Worm (Caenorhabditis elegans) whole organism, young adult: ENCODE data around the gene F45E4.6.

Source experiments
- B0019.2 ChIP-seq: fragments of 200-800 bp; sonication (Bioruptor generic); conservative IDR thresholded peaks from 2 replicates; pipeline ENCODE4 v1.3.6; 2022; ENCODE audit warnings: missing genetic modification reagents, missing genetic modification characterization, missing compliant biosample characterization
- B0336.3 ChIP-seq: fragments of 200-800 bp; sonication (Bioruptor generic); IDR thresholded peaks from 2 replicates; pipeline ENCODE4 v1.3.6; 2022; ENCODE audit warnings: missing genetic modification characterization, missing compliant biosample characterization
- C06A6.2 ChIP-seq: fragments of 200-800 bp; sonication (Bioruptor generic); conservative IDR thresholded peaks from 2 replicates; pipeline ENCODE4 v1.3.6; 2022; ENCODE audit warnings: missing genetic modification characterization, missing compliant biosample characterization
- F37B4.10 ChIP-seq: fragments of 200-800 bp; sonication (Bioruptor generic); IDR thresholded peaks from 2 replicates; pipeline ENCODE4 v1.3.6; 2022; ENCODE audit warnings: missing genetic modification characterization, missing compliant biosample characterization
- F39B2.1 ChIP-seq: fragments of 200-800 bp; sonication (Bioruptor generic); IDR thresholded peaks from 2 replicates; pipeline ENCODE4 v1.3.6; 2022; ENCODE audit warnings: missing genetic modification reagents, missing genetic modification characterization, missing compliant biosample characterization
- F57A8.1 ChIP-seq: fragments of 200-800 bp; sonication (Bioruptor generic); optimal IDR thresholded peaks from 2 replicates; lab custom pipeline; 2018; ENCODE audit warnings: mild to moderate bottlenecking, missing genetic modification characterization, moderate library complexity, missing compliant biosample characterization
- K11D2.4 ChIP-seq: fragments of 200-800 bp; sonication (Bioruptor generic); IDR thresholded peaks from 2 replicates; pipeline ENCODE4 v1.3.6; 2022; ENCODE audit warnings: missing genetic modification reagents, missing genetic modification characterization, missing compliant biosample characterization
- K12H6.12 ChIP-seq: fragments of 200-800 bp; sonication (Bioruptor generic); optimal IDR thresholded peaks from 2 replicates; lab custom pipeline; 2018; ENCODE audit warnings: mild to moderate bottlenecking, missing genetic modification characterization, missing compliant biosample characterization
- T26A5.8 ChIP-seq: sonication (generic microtip); optimal IDR thresholded peaks from 2 replicates; lab custom pipeline; 2016; ENCODE audit warnings: missing genetic modification characterization, missing compliant biosample characterization
- Y53G8AR.9 ChIP-seq: fragments of 200-800 bp; sonication (Bioruptor generic); conservative IDR thresholded peaks from 2 replicates; pipeline ENCODE4 v1.3.6; 2022; ENCODE audit warnings: missing genetic modification reagents, missing genetic modification characterization, missing compliant biosample characterization
- Y79H2A.3 ChIP-seq: fragments of 200-800 bp; sonication (Bioruptor generic); conservative IDR thresholded peaks from 2 replicates; pipeline ENCODE4 v1.3.6; 2022; ENCODE audit warnings: missing genetic modification reagents, missing genetic modification characterization, missing compliant biosample characterization
- ZK185.1 ChIP-seq: sonication (generic microtip); optimal IDR thresholded peaks from 2 replicates; lab custom pipeline; 2016; ENCODE audit warnings: mild to moderate bottlenecking, missing genetic modification characterization, missing compliant biosample characterization; ENCODE audit not compliant: poor library complexity, severe bottlenecking
- ama-1 ChIP-seq, 3 experiments: fragments of 150-350 bp in 1 of 3; sonication (generic microtip) in 2 of 3; optimal IDR thresholded peaks; 2 replicates each; lab custom pipeline; 2014 to 2018; ENCODE audit warnings: missing biosample characterization in 2 of 3, missing genetic modification characterization in 2 of 3, missing genetic modification reagents in 2 of 3
- aptf-2 ChIP-seq: fragments of 200-800 bp; sonication (Bioruptor generic); conservative IDR thresholded peaks from 2 replicates; pipeline ENCODE4 v1.3.6; 2022; ENCODE audit warnings: missing genetic modification reagents, missing genetic modification characterization, missing compliant biosample characterization
- atf-7 ChIP-seq: sonication (generic microtip); optimal IDR thresholded peaks from 2 replicates; lab custom pipeline; 2017; ENCODE audit warnings: mild to moderate bottlenecking, missing genetic modification characterization, missing compliant biosample characterization
- ccch-3 ChIP-seq: fragments of 200-800 bp; sonication (Bioruptor generic); optimal IDR thresholded peaks from 2 replicates; lab custom pipeline; 2018; ENCODE audit warnings: mild to moderate bottlenecking, missing genetic modification characterization, missing compliant biosample characterization
- cebp-2 ChIP-seq: fragments of 200-800 bp; sonication (Bioruptor generic); IDR thresholded peaks from 2 replicates; pipeline ENCODE4 v1.3.6; 2022; ENCODE audit warnings: missing genetic modification characterization, missing compliant biosample characterization
- ceh-27 ChIP-seq: fragments of 200-800 bp; sonication (Bioruptor generic); optimal IDR thresholded peaks from 2 replicates; lab custom pipeline; 2018; ENCODE audit warnings: mild to moderate bottlenecking, missing genetic modification characterization, moderate library complexity, missing compliant biosample characterization
- ceh-79 ChIP-seq: sonication (generic microtip); optimal IDR thresholded peaks from 2 replicates; lab custom pipeline; 2017; ENCODE audit warnings: mild to moderate bottlenecking, missing genetic modification characterization, missing compliant biosample characterization
- ceh-91 ChIP-seq: fragments of 200-800 bp; sonication (Bioruptor generic); IDR thresholded peaks from 2 replicates; pipeline ENCODE4 v1.3.6; 2022; ENCODE audit warnings: missing genetic modification reagents, missing genetic modification characterization, missing compliant biosample characterization
- dpff-1 ChIP-seq: sonication (generic microtip); optimal IDR thresholded peaks from 2 replicates; lab custom pipeline; 2017; ENCODE audit warnings: mild to moderate bottlenecking, missing genetic modification characterization, missing compliant biosample characterization
- dpl-1 ChIP-seq: fragments of 150-350 bp; optimal IDR thresholded peaks from 2 replicates; lab custom pipeline; 2014; ENCODE audit warnings: missing biosample characterization, missing genetic modification reagents, missing genetic modification characterization
- egrh-3 ChIP-seq: fragments of 200-800 bp; sonication (Bioruptor generic); IDR thresholded peaks from 2 replicates; pipeline ENCODE4 v1.3.6; 2022; ENCODE audit warnings: missing genetic modification reagents, missing genetic modification characterization, missing compliant biosample characterization
- hsf-1 ChIP-seq: fragments of 200-800 bp; sonication (Bioruptor generic); IDR thresholded peaks from 2 replicates; pipeline ENCODE4 v1.3.6; 2022; ENCODE audit warnings: missing genetic modification reagents, missing genetic modification characterization, missing compliant biosample characterization
- lsl-1 ChIP-seq: fragments of 200-800 bp; sonication (Bioruptor generic); optimal IDR thresholded peaks from 2 replicates; lab custom pipeline; 2018; ENCODE audit warnings: mild to moderate bottlenecking, missing genetic modification characterization, moderate library complexity, missing compliant biosample characterization
- lsy-27 ChIP-seq: sonication (generic microtip); optimal IDR thresholded peaks from 2 replicates; lab custom pipeline; 2017; ENCODE audit warnings: missing genetic modification characterization, mild to moderate bottlenecking, missing compliant biosample characterization, antibody characterized with exemption, missing genotype, borderline replicate concordance; ENCODE audit not compliant: insufficient read depth
- madf-3 ChIP-seq: fragments of 200-800 bp; sonication (Bioruptor generic); IDR thresholded peaks from 2 replicates; pipeline ENCODE4 v1.3.6; 2022; ENCODE audit warnings: missing genetic modification reagents, missing genetic modification characterization, missing compliant biosample characterization
- mes-4 ChIP-seq: sonication (generic microtip); optimal IDR thresholded peaks from 2 replicates; lab custom pipeline; 2016; ENCODE audit warnings: missing genotype, missing genetic modification characterization, missing compliant biosample characterization
- mxl-1 ChIP-seq: sonication (generic microtip); optimal IDR thresholded peaks from 2 replicates; lab custom pipeline; 2016; ENCODE audit warnings: missing genetic modification characterization, missing compliant biosample characterization
- nfya-1 ChIP-seq: sonication (generic microtip); optimal IDR thresholded peaks from 2 replicates; lab custom pipeline; 2017; ENCODE audit warnings: antibody characterized with exemption, missing compliant biosample characterization, missing genetic modification characterization, borderline replicate concordance; ENCODE audit not compliant: insufficient read depth
- nfya-2 ChIP-seq: fragments of 200-800 bp; sonication (Bioruptor generic); IDR thresholded peaks from 2 replicates; pipeline ENCODE4 v1.3.6; 2022; ENCODE audit warnings: missing genetic modification reagents, missing genetic modification characterization, missing compliant biosample characterization
- nfyb-1 ChIP-seq: fragments of 200-800 bp; sonication (Bioruptor generic); IDR thresholded peaks from 2 replicates; pipeline ENCODE4 v1.3.6; 2022; ENCODE audit warnings: missing genetic modification reagents, missing genetic modification characterization, missing compliant biosample characterization
- nhr-27 ChIP-seq: fragments of 200-800 bp; sonication (Bioruptor generic); optimal IDR thresholded peaks from 2 replicates; lab custom pipeline; 2018; ENCODE audit warnings: mild to moderate bottlenecking, missing genetic modification characterization, moderate library complexity, missing compliant biosample characterization
- nhr-80 ChIP-seq: sonication (generic microtip); optimal IDR thresholded peaks from 2 replicates; lab custom pipeline; 2016; ENCODE audit warnings: missing genetic modification characterization, missing compliant biosample characterization
- rpc-1 ChIP-seq, 2 experiments: fragments of 150-350 bp in 1 of 2; sonication (generic microtip) in 1 of 2; optimal IDR thresholded peaks; 2 replicates each; lab custom pipeline; 2014 to 2018; ENCODE audit warnings: missing biosample characterization in 1 of 2, missing genetic modification characterization in 1 of 2, missing genetic modification reagents in 1 of 2, missing genotype in 1 of 2
- sdz-38 ChIP-seq: sonication (generic microtip); optimal IDR thresholded peaks from 2 replicates; lab custom pipeline; 2016; ENCODE audit warnings: missing genotype, missing genetic modification characterization, missing compliant biosample characterization
- snpc-1.1 ChIP-seq: sonication (generic microtip); optimal IDR thresholded peaks from 2 replicates; lab custom pipeline; 2017; ENCODE audit warnings: missing genetic modification characterization, mild to moderate bottlenecking, missing compliant biosample characterization, antibody characterized with exemption, moderate library complexity, missing genotype, missing genetic modification reagents; ENCODE audit not compliant: insufficient read depth
- snpc-1.3 ChIP-seq: sonication (generic microtip); optimal IDR thresholded peaks from 2 replicates; lab custom pipeline; 2017; ENCODE audit warnings: missing genetic modification characterization, mild to moderate bottlenecking, missing compliant biosample characterization, antibody characterized with exemption, moderate library complexity, missing genotype, missing genetic modification reagents; ENCODE audit not compliant: insufficient read depth
- snpc-4 ChIP-seq, 5 experiments: fragments of 150-350 bp in 1 of 5; sonication (generic microtip) in 4 of 5; optimal IDR thresholded peaks; 2 replicates each; lab custom pipeline; 2014 to 2018; ENCODE audit warnings: missing genetic modification characterization in 5 of 5, missing biosample characterization in 3 of 5, antibody characterized with exemption in 2 of 5, mild to moderate bottlenecking in 2 of 5, missing compliant biosample characterization in 2 of 5, missing genotype in 2 of 5, moderate library complexity in 2 of 5, missing genetic modification reagents in 1 of 5
- sptf-2 ChIP-seq: fragments of 200-800 bp; sonication (Bioruptor generic); optimal IDR thresholded peaks from 2 replicates; lab custom pipeline; 2018; ENCODE audit warnings: mild to moderate bottlenecking, missing genetic modification characterization, missing compliant biosample characterization
- unc-62 ChIP-seq: fragments of 150-350 bp; optimal IDR thresholded peaks from 2 replicates; lab custom pipeline; 2014; ENCODE audit warnings: missing biosample characterization, missing genetic modification reagents, missing genetic modification characterization
- ztf-22 ChIP-seq: fragments of 200-800 bp; sonication (Bioruptor generic); optimal IDR thresholded peaks from 2 replicates; lab custom pipeline; 2018; ENCODE audit warnings: mild to moderate bottlenecking, missing genetic modification characterization, moderate library complexity, missing compliant biosample characterization

F45E4.6 gene

ce11 chrIV:7623868-7624267 lies 8.5 kb downstream of the F45E4.6 start:
- TF ChIP-seq ZK185.1 (no peak), ceh-91 (GFP tag; lab: Robert Waterston, UW) (no peak), C06A6.2 (GFP tag; lab: Robert Waterston, UW) (no peak), Y53G8AR.9 (GFP tag; lab: Robert Waterston, UW) (no peak), dpff-1 (no peak), ceh-27 (GFP tag; lab: Kevin White, UChicago) (no peak), nfya-1 (tag; lab: Kevin White, UChicago) (no peak), ztf-22 (GFP tag; lab: Kevin White, UChicago) (no peak), madf-3 (no peak), dpl-1 (GFP tag; lab: Kevin White, UChicago) (no peak), lsy-27 (tag; lab: Kevin White, UChicago) (no peak), ccch-3 (GFP tag; lab: Kevin White, UChicago) (no peak), cebp-2 (GFP tag; lab: Robert Waterston, UW) (no peak), F57A8.1 (GFP tag; lab: Kevin White, UChicago) (no peak), hsf-1 (GFP tag; lab: Robert Waterston, UW) (no peak), rpc-1 (optimal IDR thresholded peaks at IDR 0.05; lab: Kevin White, UChicago) (no peak), rpc-1 (tag; optimal IDR thresholded peaks at IDR 0.05; lab: Kevin White, UChicago) (no peak), T26A5.8 (tag; lab: Kevin White, UChicago) (no peak), unc-62 (no peak)

- TF ChIP-seq B0019.2 (GFP tag; lab: Robert Waterston, UW) (no peak), nhr-27 (tag; lab: Kevin White, UChicago) (no peak), lsy-27 (tag; lab: Kevin White, UChicago) (no peak), ceh-79 (tag; lab: Kevin White, UChicago) (no peak), ama-1 (optimal IDR thresholded peaks at IDR 0.05; lab: Kevin White, UChicago) (no peak), ama-1 (GFP tag; optimal IDR thresholded peaks at IDR 0.05; lab: Kevin White, UChicago) (no peak), nfyb-1 (GFP tag; lab: Robert Waterston, UW) (no peak), unc-62 (no peak), snpc-1.1 (tag; lab: Kevin White, UChicago) (no peak), F39B2.1 (GFP tag; lab: Robert Waterston, UW) (no peak), lsl-1 (GFP tag; lab: Kevin White, UChicago) (no peak), aptf-2 (no peak), F37B4.10 (GFP tag; lab: Robert Waterston, UW) (no peak)
These were observed 9.3 kb downstream of the F45E4.6 start for ce11 chrIV:7623078-7623477.

ce11 chrIV:7620450-7620849 lies 11.9 kb downstream of the F45E4.6 start:
- TF ChIP-seq atf-7 (tag; lab: Kevin White, UChicago) (no peak), mes-4 (tag; lab: Kevin White, UChicago) (no peak), lsl-1 (GFP tag; lab: Kevin White, UChicago) (no peak), B0336.3 (GFP tag; lab: Robert Waterston, UW) (no peak), sdz-38 (tag; lab: Kevin White, UChicago) (no peak)

- TF ChIP-seq dpl-1 (GFP tag; lab: Kevin White, UChicago) (no peak), K12H6.12 (peak; percentile 3), snpc-1.3 (tag; lab: Kevin White, UChicago) (no peak), nhr-80 (tag; lab: Kevin White, UChicago) (no peak), cebp-2 (GFP tag; lab: Robert Waterston, UW) (no peak), T26A5.8 (tag; lab: Kevin White, UChicago) (no peak), egrh-3 (GFP tag; lab: Robert Waterston, UW) (peak; percentile 76; the same call in 1 of the 2 replicates), K11D2.4 (GFP tag; lab: Robert Waterston, UW) (0 out of 2 replicates have a peak, but pooled peaks have one; percentile 13), mxl-1 (tag; lab: Kevin White, UChicago) (no peak), sptf-2 (GFP tag; lab: Kevin White, UChicago) (no peak), Y79H2A.3 (GFP tag; lab: Robert Waterston, UW) (no peak), nfya-2 (GFP tag; lab: Robert Waterston, UW) (no peak), ceh-27 (GFP tag; lab: Kevin White, UChicago) (peak; percentile 24), snpc-4 (GFP tag; optimal IDR thresholded peaks at IDR 0.05; lab: Kevin White, UChicago) (no peak), snpc-4 (tag; optimal IDR thresholded peaks at IDR 0.05; lab: Kevin White, UChicago) (no peak), F37B4.10 (GFP tag; lab: Robert Waterston, UW) (no peak)
These were observed 13.1 kb downstream of the F45E4.6 start for ce11 chrIV:7619261-7619660.
